Fruit fly (Drosophila melanogaster): ENCODE measurements around the gene Atac1.
A peak's percentile ranks its signal among the peaks of the same experiment; 100 is the strongest.

Gene Atac1

DNA sequence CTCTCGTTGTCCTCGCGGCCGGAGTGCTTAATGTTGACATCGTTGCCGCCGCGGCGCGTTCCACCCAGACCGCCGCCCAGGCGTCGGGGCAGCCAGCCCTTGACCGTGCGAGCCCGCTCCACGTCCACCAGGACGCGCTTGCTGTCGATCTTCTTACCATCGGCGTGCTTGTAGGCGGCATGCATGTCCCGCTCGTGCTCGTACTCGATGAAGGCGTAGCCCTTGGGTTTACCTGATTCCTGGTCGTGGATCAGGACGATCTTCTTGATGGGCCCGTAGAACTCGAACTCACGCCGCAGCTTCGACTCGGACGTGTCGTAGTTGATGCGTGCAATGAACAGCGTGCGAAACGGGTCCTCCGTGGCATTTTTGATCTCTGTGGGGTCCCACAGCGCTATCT, 10.7 kb upstream of the Atac1 start:
- no peak for TF ChIP-seq CG14711 (tag; optimal IDR thresholded peaks at IDR 0.05)
- no peak for TF ChIP-seq ovo (GFP tag; optimal IDR thresholded peaks at IDR 0.05)
- no peak for TF ChIP-seq pad (GFP tag; optimal IDR thresholded peaks at IDR 0.05)
- TF ChIP-seq CG33017 (tag; optimal IDR thresholded peaks at IDR 0.05), result no peak
- no peak for TF ChIP-seq CG12768 (GFP tag; optimal IDR thresholded peaks at IDR 0.05)
- TF ChIP-seq CG7045 (GFP tag; optimal IDR thresholded peaks at IDR 0.05), result no peak
- TF ChIP-seq CG5204 (GFP tag; optimal IDR thresholded peaks at IDR 0.05), result no peak
- no peak for TF ChIP-seq cnc (optimal IDR thresholded peaks at IDR 0.05)
- TF ChIP-seq bab1 (GFP tag; optimal IDR thresholded peaks at IDR 0.05), result no peak
- no peak for TF ChIP-seq cic (GFP tag; optimal IDR thresholded peaks at IDR 0.05)
- no peak for TF ChIP-seq kay (GFP tag; ENCODE audit: borderline replicate concordance)
- no peak for TF ChIP-seq Crg-1 (GFP tag; optimal IDR thresholded peaks at IDR 0.05)
- TF ChIP-seq Clk (GFP tag; optimal IDR thresholded peaks at IDR 0.05), result no peak
- no peak for TF ChIP-seq tj (GFP tag; optimal IDR thresholded peaks at IDR 0.05)
- TF ChIP-seq Mnt (GFP tag; optimal IDR thresholded peaks at IDR 0.05), result no peak
- no peak for TF ChIP-seq Hr96 (GFP tag; optimal IDR thresholded peaks at IDR 0.05)
- no peak for TF ChIP-seq CG1620 (GFP tag; optimal IDR thresholded peaks at IDR 0.05)
- TF ChIP-seq toe (GFP tag; optimal IDR thresholded peaks at IDR 0.05), result no peak
- TF ChIP-seq CG7101 (tag; optimal IDR thresholded peaks at IDR 0.05), result no peak

DNA sequence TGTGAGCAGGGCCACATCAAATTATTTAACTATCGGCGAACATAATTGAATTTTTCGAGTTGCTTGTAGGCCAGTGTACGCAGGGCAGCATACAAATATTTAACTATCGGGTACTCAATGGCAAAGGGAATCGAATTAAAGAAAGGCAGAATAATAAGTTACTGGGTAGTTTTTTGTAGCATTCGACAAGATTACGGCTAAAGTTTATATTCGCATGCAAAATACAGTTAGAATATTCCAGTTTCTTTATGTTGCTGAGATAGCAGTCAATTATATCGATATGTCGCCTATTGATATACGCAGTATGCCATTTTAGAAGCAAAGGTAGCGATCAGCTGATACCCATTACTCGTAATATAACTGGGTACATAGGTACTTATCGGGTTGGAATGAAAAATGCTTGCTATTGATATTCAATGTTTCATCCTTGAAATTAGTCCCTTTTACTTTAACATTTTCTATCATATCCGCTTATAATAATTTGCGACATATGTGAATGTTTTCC, 7.9 kb upstream of the Atac1 start:
- no peak for TF ChIP-seq kay (GFP tag; ENCODE audit: borderline replicate concordance)
- TF ChIP-seq Clk (GFP tag; optimal IDR thresholded peaks at IDR 0.05), result no peak
- peak; percentile 28 for TF ChIP-seq CG7101 (tag; optimal IDR thresholded peaks at IDR 0.05)
- TF ChIP-seq CG11617 (GFP tag; optimal IDR thresholded peaks at IDR 0.05), result peak; percentile 51
- no peak for TF ChIP-seq CG1620 (GFP tag; optimal IDR thresholded peaks at IDR 0.05)
- no peak for TF ChIP-seq Hr96 (GFP tag; optimal IDR thresholded peaks at IDR 0.05)
- TF ChIP-seq CG5204 (GFP tag; optimal IDR thresholded peaks at IDR 0.05), result no peak
- TF ChIP-seq cic (GFP tag; optimal IDR thresholded peaks at IDR 0.05), result no peak
- TF ChIP-seq CG12768 (GFP tag; optimal IDR thresholded peaks at IDR 0.05), result no peak
- TF ChIP-seq tj (GFP tag; optimal IDR thresholded peaks at IDR 0.05), result peak; percentile 36
- peak; percentile 2 for TF ChIP-seq CG14711 (tag; optimal IDR thresholded peaks at IDR 0.05)
- peak; percentile 29 for TF ChIP-seq bab1 (GFP tag; optimal IDR thresholded peaks at IDR 0.05)
- TF ChIP-seq cnc (optimal IDR thresholded peaks at IDR 0.05), result no peak
- TF ChIP-seq Crg-1 (GFP tag; optimal IDR thresholded peaks at IDR 0.05), result no peak
- TF ChIP-seq CG33017 (tag; optimal IDR thresholded peaks at IDR 0.05), result peak; percentile 24
- no peak for TF ChIP-seq Mnt (GFP tag; optimal IDR thresholded peaks at IDR 0.05)
- no peak for TF ChIP-seq CG7045 (GFP tag; optimal IDR thresholded peaks at IDR 0.05)
- TF ChIP-seq pad (GFP tag; optimal IDR thresholded peaks at IDR 0.05), result peak; percentile 40
- no peak for TF ChIP-seq ovo (GFP tag; optimal IDR thresholded peaks at IDR 0.05)
- no peak for TF ChIP-seq toe (GFP tag; optimal IDR thresholded peaks at IDR 0.05)

DNA sequence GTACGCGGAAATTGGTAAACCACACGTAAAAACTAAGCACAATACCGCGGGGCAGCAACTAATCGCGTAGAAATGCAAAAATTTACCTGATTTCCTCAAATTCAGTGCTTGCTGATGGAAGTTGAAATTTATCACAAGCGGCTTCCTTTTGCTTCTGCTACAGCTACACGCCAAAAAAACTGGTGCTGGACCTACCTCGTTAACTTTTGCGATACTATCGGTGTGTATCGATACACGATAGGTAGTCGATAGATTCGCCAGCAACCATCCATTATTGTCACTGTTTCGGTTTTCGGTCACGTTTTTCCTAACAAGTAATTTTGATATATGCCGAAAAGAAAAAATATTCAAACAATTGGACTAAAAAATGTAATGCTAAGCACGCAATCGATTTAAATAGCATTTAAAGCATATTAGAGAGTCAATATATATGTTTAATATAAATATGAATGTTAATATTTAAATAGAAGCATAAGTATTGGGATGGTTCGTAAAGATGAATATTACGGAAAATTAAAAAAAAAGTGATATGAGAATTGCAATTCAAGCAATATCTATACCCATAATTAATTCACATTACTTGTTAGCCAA, 7.4 kb upstream of the Atac1 start, which contains the start of gene Sumo:
Gene Sumo (minus strand): TSS at position 223 of the 591 bp plus-strand sequence.
- TF ChIP-seq Hr96 (GFP tag; optimal IDR thresholded peaks at IDR 0.05) (peak; percentile 72), cic (GFP tag; optimal IDR thresholded peaks at IDR 0.05) (no peak), ovo (GFP tag; optimal IDR thresholded peaks at IDR 0.05) (no peak), pad (GFP tag; optimal IDR thresholded peaks at IDR 0.05) (peak; percentile 22), cnc (optimal IDR thresholded peaks at IDR 0.05) (no peak), Clk (GFP tag; optimal IDR thresholded peaks at IDR 0.05) (peak; percentile 14), CG14711 (tag; optimal IDR thresholded peaks at IDR 0.05) (no peak), bab1 (GFP tag; optimal IDR thresholded peaks at IDR 0.05) (peak; percentile 11), tj (GFP tag; optimal IDR thresholded peaks at IDR 0.05) (no peak), CG1620 (GFP tag; optimal IDR thresholded peaks at IDR 0.05) (no peak), Crg-1 (GFP tag; optimal IDR thresholded peaks at IDR 0.05) (no peak), CG12768 (GFP tag; optimal IDR thresholded peaks at IDR 0.05) (no peak), toe (GFP tag; optimal IDR thresholded peaks at IDR 0.05) (no peak), kay (GFP tag; ENCODE audit: borderline replicate concordance) (no peak), CG7101 (tag; optimal IDR thresholded peaks at IDR 0.05) (no peak), CG7045 (GFP tag; optimal IDR thresholded peaks at IDR 0.05) (no peak), CG5204 (GFP tag; optimal IDR thresholded peaks at IDR 0.05) (no peak), Mnt (GFP tag; optimal IDR thresholded peaks at IDR 0.05) (peak; percentile 37), CG33017 (tag; optimal IDR thresholded peaks at IDR 0.05) (no peak), CG11617 (GFP tag; optimal IDR thresholded peaks at IDR 0.05) (no peak)

DNA sequence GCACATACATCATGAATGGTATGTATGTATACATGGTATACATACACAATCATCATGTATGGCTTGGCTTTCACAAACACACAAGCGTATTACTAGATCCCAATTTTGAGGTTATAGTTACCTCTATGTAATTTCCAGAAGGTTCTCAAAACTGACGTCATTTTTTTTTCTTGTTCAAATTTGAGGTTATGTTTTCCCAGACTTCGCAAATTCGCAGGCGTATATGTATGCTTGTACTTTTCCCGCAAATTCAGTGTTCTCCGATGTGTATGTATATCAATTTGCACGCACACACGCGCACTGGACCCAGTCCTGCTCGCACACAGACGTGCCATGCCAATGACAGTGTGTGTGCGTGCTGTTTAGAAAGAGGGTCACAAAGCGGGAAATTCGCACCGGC, 6.2 kb upstream of the Atac1 start:
- no peak for TF ChIP-seq Hr96 (GFP tag; optimal IDR thresholded peaks at IDR 0.05)
- TF ChIP-seq tj (GFP tag; optimal IDR thresholded peaks at IDR 0.05), result peak; percentile 4

DNA sequence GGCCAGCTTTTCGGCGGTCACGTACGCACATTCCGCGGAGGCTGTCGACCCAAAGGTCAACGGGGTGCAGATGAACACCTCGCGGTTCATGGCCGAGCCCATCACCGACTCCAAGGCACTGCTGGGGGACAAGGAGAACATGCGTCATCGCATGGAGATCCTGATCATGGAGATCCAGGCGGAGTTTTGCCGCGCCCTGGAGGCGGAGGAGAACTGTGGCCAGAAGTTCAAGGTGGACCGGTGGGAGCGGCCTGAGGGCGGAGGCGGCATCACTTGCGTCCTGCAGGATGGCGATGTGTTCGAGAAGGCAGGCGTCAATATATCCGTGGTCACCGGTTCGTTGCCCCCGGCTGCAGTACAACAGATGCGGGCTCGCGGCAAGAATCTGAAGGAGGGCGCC, 4.5 kb upstream of the Atac1 start:
- no peak for TF ChIP-seq Clk (GFP tag; optimal IDR thresholded peaks at IDR 0.05)
- no peak for TF ChIP-seq Crg-1 (GFP tag; optimal IDR thresholded peaks at IDR 0.05)

- TF ChIP-seq Crg-1 (GFP tag; optimal IDR thresholded peaks at IDR 0.05) (no peak), bab1 (GFP tag; optimal IDR thresholded peaks at IDR 0.05) (peak; percentile 58), tj (GFP tag; optimal IDR thresholded peaks at IDR 0.05) (peak; percentile 52), CG5204 (GFP tag; optimal IDR thresholded peaks at IDR 0.05) (no peak), kay (GFP tag; ENCODE audit: borderline replicate concordance) (no peak), Mnt (GFP tag; optimal IDR thresholded peaks at IDR 0.05) (peak; percentile 7), Clk (GFP tag; optimal IDR thresholded peaks at IDR 0.05) (no peak), CG12768 (GFP tag; optimal IDR thresholded peaks at IDR 0.05) (peak; percentile 26), CG11617 (GFP tag; optimal IDR thresholded peaks at IDR 0.05) (peak; percentile 67), CG14711 (tag; optimal IDR thresholded peaks at IDR 0.05) (peak; percentile 75), pad (GFP tag; optimal IDR thresholded peaks at IDR 0.05) (peak; percentile 49), CG7045 (GFP tag; optimal IDR thresholded peaks at IDR 0.05) (peak; percentile 58), ovo (GFP tag; optimal IDR thresholded peaks at IDR 0.05) (peak; percentile 5), cnc (optimal IDR thresholded peaks at IDR 0.05) (no peak), CG7101 (tag; optimal IDR thresholded peaks at IDR 0.05) (peak; percentile 85), Hr96 (GFP tag; optimal IDR thresholded peaks at IDR 0.05) (no peak), cic (GFP tag; optimal IDR thresholded peaks at IDR 0.05) (no peak), CG33017 (tag; optimal IDR thresholded peaks at IDR 0.05) (peak; percentile 79), toe (GFP tag; optimal IDR thresholded peaks at IDR 0.05) (no peak), CG1620 (GFP tag; optimal IDR thresholded peaks at IDR 0.05) (no peak)
Observed at dm6 chr2L:6964022-6964434, 3.9 kb upstream of the Atac1 start, which contains the start of the genes sip2 and Coprox. sip2 (minus strand) TSS chr2L:6964074. Coprox (plus strand) TSS chr2L:6964421.

Data from whole organism, adult.